Worm (Caenorhabditis elegans) whole organism, L4 larva: Measurements from ENCODE around the gene ttr-46.
A peak's percentile ranks its signal among the peaks of the same experiment; 100 is the strongest.

Source experiments
- D1046.2 ChIP-seq: fragments of 200-800 bp; sonication (Bioruptor generic); IDR thresholded peaks from 2 replicates; pipeline ENCODE4 v1.3.6; 2022; ENCODE audit warnings: missing genetic modification characterization, missing compliant biosample characterization
- F10B5.3 ChIP-seq: sonication (generic microtip); optimal IDR thresholded peaks from 2 replicates; lab custom pipeline; 2016; ENCODE audit warnings: mild to moderate bottlenecking, missing genetic modification characterization, missing compliant biosample characterization
- F37D6.2 ChIP-seq: sonication (generic microtip); optimal IDR thresholded peaks from 2 replicates; lab custom pipeline; 2016; ENCODE audit warnings: mild to moderate bottlenecking, missing genetic modification characterization, missing compliant biosample characterization
- F44E2.7 ChIP-seq: fragments of 200-800 bp; sonication (Bioruptor generic); IDR thresholded peaks from 2 replicates; pipeline ENCODE4 v2.1.2; 2022; ENCODE audit warnings: missing genetic modification characterization, missing compliant biosample characterization
- Y105C5A.15 ChIP-seq: fragments of 200-800 bp; sonication (Bioruptor generic); IDR thresholded peaks from 2 replicates; pipeline ENCODE4 v1.3.6; 2022; ENCODE audit warnings: missing genetic modification characterization, missing compliant biosample characterization
- Y48G9A.11 ChIP-seq: fragments of 200-800 bp; sonication (Bioruptor generic); IDR thresholded peaks from 2 replicates; pipeline ENCODE4 v1.3.6; 2022; ENCODE audit warnings: missing genetic modification reagents, missing genetic modification characterization, missing compliant biosample characterization
- ZK546.5 ChIP-seq, 2 experiments: sonication (generic microtip); optimal IDR thresholded peaks; 2 replicates each; lab custom pipeline; 2017; ENCODE audit warnings: missing biosample characterization in 2 of 2, missing genetic modification characterization in 2 of 2
- aly-2 ChIP-seq: sonication (generic microtip); optimal IDR thresholded peaks from 2 replicates; lab custom pipeline; 2018; ENCODE audit warnings: missing biosample characterization, missing genetic modification characterization
- ceh-32 ChIP-seq: sonication (generic microtip); optimal IDR thresholded peaks from 2 replicates; lab custom pipeline; 2016; ENCODE audit warnings: mild to moderate bottlenecking, missing genetic modification characterization, missing compliant biosample characterization; ENCODE audit not compliant: poor library complexity
- ceh-44 ChIP-seq: fragments of 200-800 bp; sonication (Bioruptor generic); IDR thresholded peaks from 2 replicates; pipeline ENCODE4 v1.3.6; 2022; ENCODE audit warnings: missing genetic modification reagents, missing genetic modification characterization, missing compliant biosample characterization
- ces-1 ChIP-seq: fragments of 150-350 bp; sonication (generic microtip); optimal IDR thresholded peaks from 4 replicates; lab custom pipeline; 2014; ENCODE audit warnings: missing biosample characterization, missing genetic modification reagents, missing genetic modification characterization
- cey-2 ChIP-seq: sonication (generic microtip); optimal IDR thresholded peaks from 3 replicates; lab custom pipeline; 2017; ENCODE audit warnings: missing genetic modification characterization, mild to moderate bottlenecking, missing compliant biosample characterization, antibody characterized with exemption, borderline replicate concordance; ENCODE audit not compliant: insufficient read depth
- daf-12 ChIP-seq: fragments of 150-350 bp; optimal IDR thresholded peaks from 2 replicates; lab custom pipeline; 2014; ENCODE audit warnings: missing biosample characterization, missing genetic modification reagents, missing genetic modification characterization
- daf-16 ChIP-seq, 3 experiments: sonication (generic microtip); optimal IDR thresholded peaks; 2 replicates each; lab custom pipeline; 2016 to 2017; ENCODE audit warnings: missing genetic modification characterization in 3 of 3, missing genetic modification reagents in 3 of 3, mild to moderate bottlenecking in 2 of 3, missing compliant biosample characterization in 2 of 3, missing biosample characterization in 1 of 3, moderate library complexity in 1 of 3
- daf-19 ChIP-seq: fragments of 200-800 bp; sonication (Bioruptor generic); conservative IDR thresholded peaks from 2 replicates; pipeline ENCODE4 v1.3.6; 2022; ENCODE audit warnings: missing genetic modification characterization, missing compliant biosample characterization
- dmd-6 ChIP-seq: fragments of 200-800 bp; sonication (Bioruptor generic); IDR thresholded peaks from 2 replicates; pipeline ENCODE4 v1.3.6; 2022; ENCODE audit warnings: missing genetic modification reagents, missing genetic modification characterization, missing compliant biosample characterization
- dmd-9 ChIP-seq: fragments of 200-800 bp; sonication (Bioruptor generic); IDR thresholded peaks from 2 replicates; pipeline ENCODE4 v1.3.6; 2022; ENCODE audit warnings: missing genetic modification reagents, missing genetic modification characterization, missing compliant biosample characterization
- dpl-1 ChIP-seq: fragments of 150-350 bp; optimal IDR thresholded peaks from 2 replicates; lab custom pipeline; 2014; ENCODE audit warnings: missing biosample characterization, missing genetic modification reagents, missing genetic modification characterization
- duxl-1 ChIP-seq: sonication (generic microtip); optimal IDR thresholded peaks from 2 replicates; lab custom pipeline; 2016; ENCODE audit warnings: mild to moderate bottlenecking, missing genetic modification characterization, moderate library complexity, missing compliant biosample characterization; ENCODE audit not compliant: poor library complexity
- dve-1 ChIP-seq: sonication (generic microtip); optimal IDR thresholded peaks from 2 replicates; lab custom pipeline; 2017; ENCODE audit warnings: antibody characterized with exemption, mild to moderate bottlenecking, missing genetic modification characterization, missing compliant biosample characterization; ENCODE audit not compliant: insufficient read depth
- egl-27 ChIP-seq: sonication (generic microtip); optimal IDR thresholded peaks from 3 replicates; lab custom pipeline; 2017; ENCODE audit warnings: missing biosample characterization, missing genetic modification reagents, missing genetic modification characterization
- egl-43 ChIP-seq: fragments of 200-800 bp; sonication (Bioruptor generic); IDR thresholded peaks from 2 replicates; pipeline ENCODE4 v1.3.6; 2022; ENCODE audit warnings: missing genetic modification reagents, missing genetic modification characterization, missing compliant biosample characterization
- hif-1 ChIP-seq, 2 experiments: sonication (generic microtip); optimal IDR thresholded peaks; 2 replicates each; lab custom pipeline; 2016 to 2017; ENCODE audit warnings: missing compliant biosample characterization in 2 of 2, missing genetic modification characterization in 2 of 2, missing genetic modification reagents in 2 of 2, missing genotype in 2 of 2, mild to moderate bottlenecking in 1 of 2
- hlh-11 ChIP-seq: fragments of 200-800 bp; sonication (Bioruptor generic); optimal IDR thresholded peaks from 2 replicates; lab custom pipeline; 2018; ENCODE audit warnings: mild to moderate bottlenecking, missing genetic modification characterization, missing compliant biosample characterization
- hlh-30 ChIP-seq: sonication (generic microtip); optimal IDR thresholded peaks from 2 replicates; lab custom pipeline; 2017; ENCODE audit warnings: antibody characterized with exemption, mild to moderate bottlenecking, missing genetic modification characterization, missing compliant biosample characterization; ENCODE audit not compliant: insufficient read depth
- hmg-1.1 ChIP-seq: fragments of 200-800 bp; sonication (Bioruptor generic); IDR thresholded peaks from 2 replicates; pipeline ENCODE4 v1.3.6; 2022; ENCODE audit warnings: missing genetic modification reagents, missing genetic modification characterization, missing compliant biosample characterization
- jun-1 ChIP-seq: fragments of 150-350 bp; optimal IDR thresholded peaks from 2 replicates; lab custom pipeline; 2014; ENCODE audit warnings: missing biosample characterization, missing genetic modification reagents, missing genetic modification characterization
- lin-1 ChIP-seq: fragments of 200-800 bp; sonication (Bioruptor generic); IDR thresholded peaks from 2 replicates; pipeline ENCODE4 v1.3.6; 2022; ENCODE audit warnings: missing genetic modification reagents, missing genetic modification characterization, missing compliant biosample characterization
- lin-38 ChIP-seq: fragments of 200-800 bp; sonication (Bioruptor generic); IDR thresholded peaks from 2 replicates; pipeline ENCODE4 v1.3.6; 2022; ENCODE audit warnings: missing genetic modification reagents, missing genetic modification characterization, missing compliant biosample characterization
- lin-39 ChIP-seq: fragments of 150-350 bp; optimal IDR thresholded peaks from 2 replicates; lab custom pipeline; 2014; ENCODE audit warnings: missing biosample characterization, missing genetic modification reagents, missing genetic modification characterization
- mep-1 ChIP-seq: fragments of 150-350 bp; sonication (generic microtip); optimal IDR thresholded peaks from 3 replicates; lab custom pipeline; 2014; ENCODE audit warnings: missing biosample characterization, missing genetic modification characterization
- mes-2 ChIP-seq: sonication (generic microtip); optimal IDR thresholded peaks from 2 replicates; lab custom pipeline; 2016; ENCODE audit warnings: missing genotype, mild to moderate bottlenecking, missing genetic modification characterization, missing compliant biosample characterization; ENCODE audit not compliant: poor library complexity, severe bottlenecking
- mxl-2 ChIP-seq: fragments of 200-800 bp; sonication (Bioruptor generic); conservative IDR thresholded peaks from 2 replicates; pipeline ENCODE4 v1.3.6; 2022; ENCODE audit warnings: missing genetic modification reagents, missing genetic modification characterization, missing compliant biosample characterization
- nhr-10 ChIP-seq: fragments of 150-350 bp; optimal IDR thresholded peaks from 2 replicates; lab custom pipeline; 2014; ENCODE audit warnings: missing biosample characterization, missing genetic modification characterization
- nhr-11 ChIP-seq: fragments of 150-350 bp; optimal IDR thresholded peaks from 2 replicates; lab custom pipeline; 2014; ENCODE audit warnings: missing biosample characterization, missing genetic modification characterization
- nhr-25 ChIP-seq: sonication (generic microtip); optimal IDR thresholded peaks from 2 replicates; lab custom pipeline; 2017; ENCODE audit warnings: missing genetic modification characterization, mild to moderate bottlenecking, missing compliant biosample characterization, antibody characterized with exemption, moderate library complexity, borderline replicate concordance; ENCODE audit not compliant: insufficient read depth
- nhr-28 ChIP-seq: fragments of 150-350 bp; optimal IDR thresholded peaks from 2 replicates; lab custom pipeline; 2014; ENCODE audit warnings: missing biosample characterization, missing genetic modification characterization
- nhr-77 ChIP-seq: fragments of 150-350 bp; optimal IDR thresholded peaks from 2 replicates; lab custom pipeline; 2014; ENCODE audit warnings: missing biosample characterization, missing genetic modification characterization
- saeg-2 ChIP-seq: fragments of 200-800 bp; sonication (Bioruptor generic); IDR thresholded peaks from 2 replicates; pipeline ENCODE4 v1.3.6; 2022; ENCODE audit warnings: missing genetic modification reagents, missing genetic modification characterization, missing compliant biosample characterization
- sdz-12 ChIP-seq: fragments of 200-800 bp; sonication (Bioruptor generic); optimal IDR thresholded peaks from 2 replicates; lab custom pipeline; 2018; ENCODE audit warnings: mild to moderate bottlenecking, missing genetic modification characterization, missing compliant biosample characterization
- skn-1 ChIP-seq: fragments of 150-350 bp; optimal IDR thresholded peaks from 2 replicates; lab custom pipeline; 2014; ENCODE audit warnings: missing biosample characterization, missing genetic modification characterization
- spr-1 ChIP-seq: sonication (generic microtip); optimal IDR thresholded peaks from 2 replicates; lab custom pipeline; 2016; ENCODE audit warnings: mild to moderate bottlenecking, missing genetic modification characterization, missing compliant biosample characterization
- unc-130 ChIP-seq: sonication (generic microtip); optimal IDR thresholded peaks from 2 replicates; lab custom pipeline; 2016; ENCODE audit warnings: missing genetic modification reagents, missing genetic modification characterization, missing compliant biosample characterization
- unc-39 ChIP-seq: sonication (generic microtip); optimal IDR thresholded peaks from 2 replicates; lab custom pipeline; 2017; ENCODE audit warnings: missing biosample characterization, missing genetic modification characterization
- unc-62 ChIP-seq, 3 experiments: fragments of 150-350 bp in 1 of 3; sonication (generic microtip); optimal IDR thresholded peaks in 2 of 3; peaks in 1 of 3; 1 replicate in 1 of 3; 2 replicates in 2 of 3; lab custom pipeline; 2014 to 2017; ENCODE audit warnings: missing biosample characterization in 3 of 3, missing genetic modification characterization in 3 of 3, missing genetic modification reagents in 3 of 3, missing genotype in 1 of 3
- zag-1 ChIP-seq: fragments of 150-350 bp; optimal IDR thresholded peaks from 2 replicates; lab custom pipeline; 2014; ENCODE audit warnings: missing biosample characterization, missing genetic modification characterization
- zfp-3 ChIP-seq: fragments of 200-800 bp; sonication (Bioruptor generic); conservative IDR thresholded peaks from 2 replicates; pipeline ENCODE4 v1.3.6; 2022; ENCODE audit warnings: missing genetic modification reagents, missing genetic modification characterization, missing compliant biosample characterization
- zip-11 ChIP-seq: fragments of 200-800 bp; sonication (Bioruptor generic); IDR thresholded peaks from 2 replicates; pipeline ENCODE4 v1.3.6; 2022; ENCODE audit warnings: missing genetic modification characterization, missing compliant biosample characterization
- zip-2 ChIP-seq: fragments of 150-350 bp; optimal IDR thresholded peaks from 2 replicates; lab custom pipeline; 2014; ENCODE audit warnings: missing biosample characterization, missing genetic modification characterization

ttr-46 gene

DNA sequence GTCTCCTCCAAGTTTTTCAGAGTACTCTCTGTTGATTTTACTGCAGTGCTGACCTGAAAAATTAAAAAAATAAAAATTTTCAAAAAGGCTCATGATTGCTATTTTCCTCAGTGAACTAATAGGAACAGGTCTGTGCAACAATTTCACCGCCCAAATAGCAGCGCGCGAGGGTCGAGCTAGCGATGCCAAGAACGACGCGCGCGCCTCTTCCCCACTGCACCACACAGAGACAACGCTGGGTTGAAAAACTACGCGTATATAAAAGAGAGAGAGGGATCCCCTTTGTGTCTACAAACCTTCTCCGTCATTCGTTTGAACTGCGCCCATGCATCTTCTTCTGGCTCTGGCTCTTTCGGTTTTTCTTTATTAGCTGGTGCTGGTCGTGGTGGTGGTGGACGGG lies 19.1 kb downstream of the ttr-46 start (continued):
- no peak for TF ChIP-seq nhr-25 (tag; lab: Kevin White, UChicago)
- peak; percentile 79 for TF ChIP-seq zfp-3 (GFP tag; lab: Robert Waterston, UW)
- TF ChIP-seq saeg-2 (GFP tag; lab: Robert Waterston, UW) = peak; percentile 65; the same call in 1 of the 2 replicates
- TF ChIP-seq nhr-77 (tag; lab: Kevin White, UChicago) = peak; percentile 22
- peak; percentile 95; the same call in 1 of the 2 replicates for TF ChIP-seq Y105C5A.15 (GFP tag; lab: Robert Waterston, UW)
- TF ChIP-seq ZK546.5 (tag; optimal IDR thresholded peaks at IDR 0.05; lab: Kevin White, UChicago) = no peak
- no peak for TF ChIP-seq daf-12 (tag; lab: Kevin White, UChicago)
- no peak for TF ChIP-seq zag-1 (tag; lab: Kevin White, UChicago)
- no peak for TF ChIP-seq nhr-28 (tag; lab: Kevin White, UChicago)
- peak; percentile 62 for TF ChIP-seq hlh-30 (tag; lab: Kevin White, UChicago)
- TF ChIP-seq lin-38 (GFP tag; lab: Robert Waterston, UW) = peak; percentile 87
- peak; percentile 85 for TF ChIP-seq Y48G9A.11
- TF ChIP-seq dve-1 (tag; lab: Kevin White, UChicago) = peak; percentile 59
- no peak for TF ChIP-seq unc-62 (GFP tag; optimal IDR thresholded peaks at IDR 0.05 in 1 of 2; lab: Kevin White, UChicago)
- no peak for TF ChIP-seq unc-62 (tag; optimal IDR thresholded peaks at IDR 0.05; lab: Kevin White, UChicago)
- TF ChIP-seq aly-2 (tag; lab: Kevin White, UChicago) = no peak
- TF ChIP-seq F10B5.3 (tag; lab: Kevin White, UChicago) = peak; percentile 80
- TF ChIP-seq hif-1 (tag; optimal IDR thresholded peaks at IDR 0.05; lab: Kevin White, UChicago) = peak; percentile 42 to 62
- peak; percentile 91 for TF ChIP-seq zip-11 (GFP tag; lab: Robert Waterston, UW)
- no peak for TF ChIP-seq egl-27 (tag; lab: Kevin White, UChicago)
- TF ChIP-seq ces-1 = peak; percentile 39
- peak; percentile 93 for TF ChIP-seq hmg-1.1
- TF ChIP-seq zip-2 = peak; percentile 57
- peak; percentile 98 for TF ChIP-seq F44E2.7 (GFP tag; lab: Robert Waterston, UW)
- TF ChIP-seq dmd-6 = peak; percentile 69
- TF ChIP-seq D1046.2 (GFP tag; lab: Robert Waterston, UW) = peak; percentile 90
- TF ChIP-seq spr-1 (tag; lab: Kevin White, UChicago) = peak; percentile 88
- no peak; the same call in 1 of the 2 replicates for TF ChIP-seq dmd-9 (GFP tag; lab: Robert Waterston, UW)
- peak; percentile 82 for TF ChIP-seq unc-130
- no peak for TF ChIP-seq jun-1
- TF ChIP-seq daf-19 (GFP tag; lab: Robert Waterston, UW) = peak; percentile 86
- no peak for TF ChIP-seq lin-39
- peak; percentile 89 for TF ChIP-seq mes-2 (tag; lab: Kevin White, UChicago)
- TF ChIP-seq duxl-1 = peak; percentile 83
- TF ChIP-seq mep-1 (tag; lab: Kevin White, UChicago) = peak; percentile 76
- TF ChIP-seq egl-43 (GFP tag; lab: Robert Waterston, UW) = peak; percentile 99
- TF ChIP-seq mxl-2 (GFP tag; lab: Robert Waterston, UW) = peak; percentile 74
- no peak for TF ChIP-seq skn-1 (tag; lab: Kevin White, UChicago)
- TF ChIP-seq ceh-32 (tag; lab: Kevin White, UChicago) = peak; percentile 13
- TF ChIP-seq hlh-11 (tag; lab: Kevin White, UChicago) = peak; percentile 69
- peak; percentile 79 for TF ChIP-seq ceh-44 (GFP tag; lab: Robert Waterston, UW)
- no peak for TF ChIP-seq nhr-11 (tag; lab: Kevin White, UChicago)
- no peak for TF ChIP-seq nhr-10 (tag; lab: Kevin White, UChicago)
- TF ChIP-seq F37D6.2 (tag; lab: Kevin White, UChicago) = peak; percentile 79
- TF ChIP-seq daf-16 (GFP tag; optimal IDR thresholded peaks at IDR 0.05; lab: Kevin White, UChicago) = peak; percentile 79 to 96
- TF ChIP-seq daf-16 (tag; optimal IDR thresholded peaks at IDR 0.05; lab: Kevin White, UChicago) = no peak
- peak; percentile 94 for TF ChIP-seq lin-1 (GFP tag; lab: Robert Waterston, UW)
- TF ChIP-seq dpl-1 = peak; percentile 27
- no peak for TF ChIP-seq sdz-12
- no peak for TF ChIP-seq unc-39 (tag; lab: Kevin White, UChicago)
- no peak for TF ChIP-seq cey-2 (tag; lab: Kevin White, UChicago)
